Worm (Caenorhabditis elegans): Measurements from ENCODE around the gene cyp-13A12.

DNA sequence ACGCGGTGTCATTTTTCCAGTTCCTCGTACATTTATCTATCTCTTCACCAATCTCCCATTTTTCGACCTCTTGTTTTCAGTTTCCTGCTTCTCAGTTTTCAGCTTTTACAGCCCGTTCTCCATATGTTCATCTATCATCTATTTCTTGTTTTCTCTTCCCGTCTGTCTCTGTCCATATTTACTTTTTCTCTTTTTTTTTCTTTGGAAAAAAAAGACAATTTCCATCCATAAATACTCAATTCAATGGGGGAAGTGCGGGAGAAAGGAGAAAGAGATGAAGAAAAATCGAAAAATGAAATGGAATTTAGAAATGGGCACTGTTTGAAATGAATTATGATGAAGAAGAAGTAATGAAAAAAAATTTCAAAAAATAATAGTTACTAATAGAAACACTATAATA lies 33.8 kb downstream of the cyp-13A12 start:
- no peak for TF ChIP-seq nhr-25 (tag; optimal IDR thresholded peaks at IDR 0.05; ENCODE audit: borderline replicate concordance, insufficient read depth)
- no peak for TF ChIP-seq arid-1 (GFP tag; conservative IDR thresholded peaks at IDR 0.05)
- TF ChIP-seq ceh-82 (tag; optimal IDR thresholded peaks at IDR 0.05), result no peak
- no peak for TF ChIP-seq nhr-237 (tag; optimal IDR thresholded peaks at IDR 0.05)
- TF ChIP-seq zip-11 (GFP tag; IDR thresholded peaks at IDR 0.05), result no peak
- no peak for TF ChIP-seq set-16 (GFP tag; IDR thresholded peaks at IDR 0.05)
- TF ChIP-seq nhr-102 (tag; optimal IDR thresholded peaks at IDR 0.05), result no peak
- no peak for TF ChIP-seq egl-43 (GFP tag; IDR thresholded peaks at IDR 0.05)
- TF ChIP-seq dmd-9 (GFP tag; IDR thresholded peaks at IDR 0.05), result no peak
- no peak for TF ChIP-seq nhr-28 (tag; optimal IDR thresholded peaks at IDR 0.05)
- no peak for TF ChIP-seq mdl-1 (tag; optimal IDR thresholded peaks at IDR 0.05)
- TF ChIP-seq pqm-1 (tag; optimal IDR thresholded peaks at IDR 0.05), result no peak

All from whole organism, L4 larva.